Fruit fly (Drosophila melanogaster) whole organism, embryonic: ENCODE measurements around the gene Coq2.

Experiments
- Abd-B ChIP-seq: fragments of 200-800 bp; sonication (Bioruptor generic); optimal IDR thresholded peaks from 2 replicates; lab custom pipeline; 2018; ENCODE audit warnings: missing biosample characterization, mild to moderate bottlenecking, missing genetic modification characterization, moderate library complexity
- Awh ChIP-seq: fragments of 200-800 bp; sonication (Bioruptor generic); IDR thresholded peaks from 2 replicates; pipeline ENCODE4, ENCODE4 v1.3.6; 2022; ENCODE audit warnings: missing biosample characterization, missing genetic modification characterization
- CG1024 ChIP-seq: fragments of 200-800 bp; sonication (Bioruptor generic); IDR thresholded peaks from 2 replicates; pipeline ENCODE4 v1.3.6; 2022; ENCODE audit warnings: missing biosample characterization, missing genetic modification characterization
- CG10267 ChIP-seq: fragments of 200-800 bp; sonication (Bioruptor generic); optimal IDR thresholded peaks from 2 replicates; lab custom pipeline; 2018; ENCODE audit warnings: missing biosample characterization, mild to moderate bottlenecking, missing genetic modification characterization, moderate library complexity
- CG10543 ChIP-seq: fragments of 200-800 bp; sonication (Bioruptor generic); optimal IDR thresholded peaks from 3 replicates; lab custom pipeline; 2017; ENCODE audit warnings: missing biosample characterization, mild to moderate bottlenecking, missing genetic modification characterization, moderate library complexity
- CG1233 ChIP-seq: fragments of 200-800 bp; sonication (Bioruptor generic); optimal IDR thresholded peaks from 4 replicates; lab custom pipeline; 2018; ENCODE audit warnings: missing biosample characterization, mild to moderate bottlenecking, missing genetic modification characterization
- CG17912 ChIP-seq: fragments of 200-800 bp; sonication (Bioruptor generic); optimal IDR thresholded peaks from 2 replicates; lab custom pipeline; 2018; ENCODE audit warnings: missing biosample characterization, mild to moderate bottlenecking, missing genetic modification characterization
- CG1792 ChIP-seq: fragments of 200-800 bp; sonication (Bioruptor generic); optimal IDR thresholded peaks from 2 replicates; lab custom pipeline; 2016; ENCODE audit warnings: missing biosample characterization, missing genetic modification characterization
- CG2199 ChIP-seq: fragments of 200-800 bp; sonication (Bioruptor generic); IDR thresholded peaks from 3 replicates; pipeline ENCODE4 v1.3.6; 2022; ENCODE audit warnings: missing biosample characterization, missing genetic modification characterization
- CG2202 ChIP-seq: fragments of 200-800 bp; sonication (Bioruptor generic); optimal IDR thresholded peaks from 2 replicates; lab custom pipeline; 2018; ENCODE audit warnings: missing biosample characterization, mild to moderate bottlenecking, missing genetic modification characterization
- CG2712 ChIP-seq: fragments of 200-800 bp; optimal IDR thresholded peaks from 3 replicates; lab custom pipeline; 2019; ENCODE audit warnings: missing biosample characterization, mild to moderate bottlenecking, missing genetic modification characterization, moderate library complexity
- CG30020 ChIP-seq: fragments of 200-800 bp; optimal IDR thresholded peaks from 2 replicates; lab custom pipeline; 2019; ENCODE audit warnings: missing biosample characterization, mild to moderate bottlenecking, missing genetic modification characterization, moderate library complexity
- CG3065 ChIP-seq: fragments of 200-800 bp; sonication (Bioruptor generic); optimal IDR thresholded peaks from 2 replicates; lab custom pipeline; 2016; ENCODE audit warnings: missing biosample characterization, missing genetic modification characterization
- CG31224 ChIP-seq: fragments of 200-800 bp; sonication (Bioruptor generic); IDR thresholded peaks from 2 replicates; pipeline ENCODE4 v1.3.6; 2022; ENCODE audit warnings: missing biosample characterization, missing genetic modification characterization
- CG31441 ChIP-seq: fragments of 200-800 bp; sonication (Bioruptor generic); IDR thresholded peaks from 2 replicates; pipeline ENCODE4 v1.3.6; 2022; ENCODE audit warnings: missing biosample characterization, missing genetic modification characterization
- CG34376 ChIP-seq: fragments of 200-800 bp; sonication (Bioruptor generic); optimal IDR thresholded peaks from 2 replicates; lab custom pipeline; 2018; ENCODE audit warnings: missing biosample characterization, mild to moderate bottlenecking, missing genetic modification characterization
- CG4328 ChIP-seq: fragments of 200-800 bp; sonication (Bioruptor generic); optimal IDR thresholded peaks from 3 replicates; lab custom pipeline; 2017; ENCODE audit warnings: missing biosample characterization, missing genetic modification reagents, missing genetic modification characterization
- CG4360 ChIP-seq: fragments of 200-800 bp; sonication (Bioruptor generic); IDR thresholded peaks from 2 replicates; pipeline ENCODE4 v1.3.6; 2022; ENCODE audit warnings: missing biosample characterization, missing genetic modification characterization
- CG4404 ChIP-seq: fragments of 200-800 bp; sonication (Bioruptor generic); IDR thresholded peaks from 2 replicates; pipeline ENCODE4 v1.3.6; 2022; ENCODE audit warnings: missing biosample characterization, missing genetic modification characterization
- CG6683 ChIP-seq: fragments of 200-800 bp; sonication (Bioruptor generic); optimal IDR thresholded peaks from 2 replicates; lab custom pipeline; 2017; ENCODE audit warnings: missing biosample characterization, mild to moderate bottlenecking, missing genetic modification characterization, missing genetic modification reagents
- CG8290 ChIP-seq, 3 experiments: fragments of 200-800 bp; sonication (Bioruptor generic); optimal IDR thresholded peaks; 2 replicates each; lab custom pipeline; 2016 to 2019; ENCODE audit warnings: missing biosample characterization in 3 of 3, missing genetic modification characterization in 3 of 3, mild to moderate bottlenecking in 2 of 3, moderate library complexity in 1 of 3
- CHES-1-like ChIP-seq: fragments of 200-800 bp; sonication (Bioruptor generic); optimal IDR thresholded peaks from 2 replicates; lab custom pipeline; 2016; ENCODE audit warnings: missing biosample characterization, missing genetic modification characterization
- ERR ChIP-seq: fragments of 200-800 bp; sonication (Bioruptor generic); optimal IDR thresholded peaks from 2 replicates; lab custom pipeline; 2016; ENCODE audit warnings: missing biosample characterization, missing genetic modification characterization
- Fer1 ChIP-seq: fragments of 200-800 bp; sonication (Bioruptor generic); optimal IDR thresholded peaks from 2 replicates; lab custom pipeline; 2017; ENCODE audit warnings: missing biosample characterization, mild to moderate bottlenecking, missing genetic modification characterization
- GATAe ChIP-seq: fragments of 200-800 bp; sonication (Bioruptor generic); conservative IDR thresholded peaks from 2 replicates; pipeline ENCODE4 v1.3.6; 2022; ENCODE audit warnings: missing biosample characterization, missing genetic modification characterization
- HHEX ChIP-seq: fragments of 200-800 bp; sonication (Bioruptor generic); optimal IDR thresholded peaks from 3 replicates; lab custom pipeline; 2017; ENCODE audit warnings: missing biosample characterization, mild to moderate bottlenecking, missing genetic modification characterization, missing genetic modification reagents
- Hr39 ChIP-seq: fragments of >200 bp; optimal IDR thresholded peaks from 2 replicates; lab custom pipeline; 2017
- Hr78 ChIP-seq, 2 experiments: fragments of 200-800 bp in 1 of 2; fragments of >200 bp in 1 of 2; sonication (Bioruptor generic) in 1 of 2; optimal IDR thresholded peaks; 2 replicates each; lab custom pipeline; 2017 to 2019; ENCODE audit warnings: missing biosample characterization in 2 of 2, missing genetic modification characterization in 2 of 2, mild to moderate bottlenecking in 1 of 2, moderate library complexity in 1 of 2
- YL-1 ChIP-seq: fragments of 200-800 bp; sonication (Bioruptor generic); optimal IDR thresholded peaks from 3 replicates; lab custom pipeline; 2017; ENCODE audit warnings: missing biosample characterization, mild to moderate bottlenecking, missing genetic modification characterization
- bbx ChIP-seq: fragments of 200-800 bp; sonication (Bioruptor generic); IDR thresholded peaks from 2 replicates; pipeline ENCODE4 v1.3.6; 2022; ENCODE audit warnings: missing biosample characterization, missing genetic modification characterization; ENCODE audit not compliant: partially characterized antibody
- cato ChIP-seq: fragments of 200-800 bp; sonication (Bioruptor generic); optimal IDR thresholded peaks from 2 replicates; lab custom pipeline; 2016; ENCODE audit warnings: missing biosample characterization, missing genetic modification characterization, borderline replicate concordance
- cg ChIP-seq: fragments of 200-800 bp; sonication (Bioruptor generic); optimal IDR thresholded peaks from 3 replicates; lab custom pipeline; 2019; ENCODE audit warnings: missing biosample characterization, mild to moderate bottlenecking, missing genetic modification characterization, moderate library complexity
- chinmo ChIP-seq: fragments of 200-800 bp; sonication (Bioruptor generic); IDR thresholded peaks from 4 replicates; pipeline ENCODE4 v1.3.6; 2022; ENCODE audit warnings: missing biosample characterization, missing genetic modification characterization; ENCODE audit not compliant: partially characterized antibody
- chm ChIP-seq: fragments of 200-800 bp; sonication (Bioruptor generic); IDR thresholded peaks from 2 replicates; pipeline ENCODE4 v1.3.6; 2022; ENCODE audit warnings: missing biosample characterization, missing genetic modification characterization
- dysf ChIP-seq: fragments of 200-800 bp; sonication (Bioruptor generic); IDR thresholded peaks from 3 replicates; pipeline ENCODE4 v1.3.6; 2022; ENCODE audit warnings: missing biosample characterization, missing genetic modification characterization
- fd96Cb ChIP-seq: fragments of 200-800 bp; sonication (Bioruptor generic); optimal IDR thresholded peaks from 2 replicates; lab custom pipeline; 2018; ENCODE audit warnings: missing biosample characterization, mild to moderate bottlenecking, missing genetic modification characterization, moderate library complexity
- jigr1 ChIP-seq: fragments of 200-800 bp; sonication (Bioruptor generic); IDR thresholded peaks from 3 replicates; pipeline ENCODE4 v1.3.6; 2022; ENCODE audit warnings: missing biosample characterization, missing genetic modification characterization
- ken ChIP-seq: fragments of 200-800 bp; sonication (Bioruptor generic); IDR thresholded peaks from 3 replicates; pipeline ENCODE4 v1.3.6; 2022; ENCODE audit warnings: missing biosample characterization, missing genetic modification characterization
- lmd ChIP-seq: fragments of 200-800 bp; sonication (Bioruptor generic); IDR thresholded peaks from 2 replicates; pipeline ENCODE4 v1.3.6; 2022; ENCODE audit warnings: missing biosample characterization, missing genetic modification characterization
- odd ChIP-seq: fragments of 200-800 bp; sonication (Bioruptor generic); optimal IDR thresholded peaks from 2 replicates; lab custom pipeline; 2017; ENCODE audit warnings: missing biosample characterization, mild to moderate bottlenecking, missing genetic modification characterization
- pfk ChIP-seq: fragments of 200-800 bp; sonication (Bioruptor generic); optimal IDR thresholded peaks from 2 replicates; lab custom pipeline; 2018; ENCODE audit warnings: missing biosample characterization, mild to moderate bottlenecking, missing genetic modification characterization, moderate library complexity
- repo ChIP-seq: fragments of 200-800 bp; sonication (Bioruptor generic); optimal IDR thresholded peaks from 2 replicates; lab custom pipeline; 2016; ENCODE audit warnings: missing biosample characterization, missing genetic modification characterization
- salm ChIP-seq: fragments of 200-800 bp; sonication (Bioruptor generic); optimal IDR thresholded peaks from 2 replicates; lab custom pipeline; 2018; ENCODE audit warnings: missing biosample characterization, mild to moderate bottlenecking, missing genetic modification characterization
- sens ChIP-seq: fragments of 200-800 bp; sonication (Bioruptor generic); peaks from one replicate; lab custom pipeline; 2016; ENCODE audit warnings: missing biosample characterization, missing genetic modification characterization
- slou ChIP-seq: fragments of 200-800 bp; sonication (Bioruptor generic); optimal IDR thresholded peaks from 3 replicates; lab custom pipeline; 2016; ENCODE audit warnings: missing biosample characterization, missing genetic modification characterization
- stwl ChIP-seq: fragments of 200-800 bp; sonication (Bioruptor generic); optimal IDR thresholded peaks from 3 replicates; lab custom pipeline; 2018; ENCODE audit warnings: missing biosample characterization, mild to moderate bottlenecking, missing genetic modification characterization, moderate library complexity
- tgo ChIP-seq: fragments of 200-800 bp; sonication (Bioruptor generic); IDR thresholded peaks from 3 replicates; pipeline ENCODE4 v1.3.6; 2022; ENCODE audit warnings: missing biosample characterization, missing genetic modification characterization
- tio ChIP-seq: fragments of 200-800 bp; sonication (Bioruptor generic); optimal IDR thresholded peaks from 2 replicates; lab custom pipeline; 2017; ENCODE audit warnings: missing biosample characterization, missing genetic modification characterization, inconsistent platforms
- tna ChIP-seq: fragments of 200-800 bp; sonication (Bioruptor generic); IDR thresholded peaks from 2 replicates; pipeline ENCODE4 v1.3.6; 2022; ENCODE audit warnings: missing biosample characterization, missing genetic modification characterization; ENCODE audit not compliant: partially characterized antibody
- ttk ChIP-seq: fragments of 200-800 bp; sonication (Bioruptor generic); IDR thresholded peaks from 2 replicates; pipeline ENCODE4 v2.1.2; 2022; ENCODE audit warnings: missing biosample characterization, missing genetic modification characterization

The Coq2 gene

dm6 chr3R:8353994-8354393 lies 37.7 kb upstream of the Coq2 start:
- TF ChIP-seq CG8290 (GFP tag; optimal IDR thresholded peaks at IDR 0.05; lab: Kevin White, UChicago) (no peak), CG8290 (tag; optimal IDR thresholded peaks at IDR 0.05; lab: Kevin White, UChicago) (peak in 1 of 2 experiments; percentile 34), Abd-B (no peak), CG17912 (GFP tag; lab: Kevin White, UChicago) (no peak), bbx (GFP tag; lab: Robert Waterston, UW) (no peak), CG2712 (no peak), CG3065 (GFP tag; lab: Kevin White, UChicago) (no peak), ttk (GFP tag; lab: Robert Waterston, UW) (no peak), cg (GFP tag; lab: Kevin White, UChicago) (peak; percentile 3), repo (GFP tag; lab: Kevin White, UChicago) (no peak), Hr39 (lab: Kevin White, UChicago) (no peak), Hr78 (GFP tag; optimal IDR thresholded peaks at IDR 0.05; lab: Kevin White, UChicago) (peak in 1 of 2 experiments; percentile 31), chm (GFP tag; lab: Robert Waterston, UW) (0 out of 2 replicates have a peak, but pooled peaks have one; percentile 10), stwl (tag; lab: Kevin White, UChicago) (no peak), CG2202 (tag; lab: Kevin White, UChicago) (no peak), CG30020 (tag; lab: Kevin White, UChicago) (no peak), CG6683 (no peak), chinmo (GFP tag; lab: Robert Waterston, UW) (peak; percentile 52; the same call in 1 of the 4 replicates), lmd (no peak), fd96Cb (tag; lab: Kevin White, UChicago) (no peak), tna (no peak), dysf (GFP tag; lab: Robert Waterston, UW) (no peak), CG4404 (GFP tag; lab: Robert Waterston, UW) (no peak), slou (GFP tag; lab: Kevin White, UChicago) (no peak), HHEX (GFP tag; lab: Kevin White, UChicago) (no peak), salm (no peak), jigr1 (GFP tag; lab: Robert Waterston, UW) (no peak), ERR (GFP tag; lab: Kevin White, UChicago) (no peak), tio (GFP tag; lab: Kevin White, UChicago) (no peak), Awh (no peak), CG34376 (GFP tag; lab: Kevin White, UChicago) (peak; percentile 22), CG2199 (0 out of 3 replicates have a peak, but pooled peaks have one; percentile 6), CG31224 (GFP tag; lab: Robert Waterston, UW) (no peak), pfk (GFP tag; lab: Kevin White, UChicago) (no peak)
- TF ChIP-seq, all 482 proteins: peak for 7

dm6 chr3R:8352961-8353728 lies 36.8 kb upstream of the Coq2 start:
- TF ChIP-seq CG4328 (GFP tag; lab: Kevin White, UChicago) (no peak), Fer1 (GFP tag; lab: Kevin White, UChicago) (no peak), CG1233 (GFP tag; lab: Kevin White, UChicago) (peak; percentile 6), Hr78 (GFP tag; optimal IDR thresholded peaks at IDR 0.05; lab: Kevin White, UChicago) (no peak), CG10543 (GFP tag; lab: Kevin White, UChicago) (peak; percentile 43), dysf (GFP tag; lab: Robert Waterston, UW) (no peak), cato (GFP tag; lab: Kevin White, UChicago) (no peak), YL-1 (GFP tag; lab: Kevin White, UChicago) (peak; percentile 3), CG10267 (tag; lab: Kevin White, UChicago) (no peak), CG31441 (GFP tag; lab: Robert Waterston, UW) (no peak), sens (GFP tag; lab: Kevin White, UChicago) (peak; percentile 41), CG1792 (GFP tag; lab: Kevin White, UChicago) (no peak), CG1024 (GFP tag; lab: Robert Waterston, UW) (peak; percentile 27; the same call in 1 of the 2 replicates), GATAe (GFP tag; lab: Robert Waterston, UW) (no peak), ken (GFP tag; lab: Robert Waterston, UW) (no peak), CHES-1-like (no peak), odd (GFP tag; lab: Kevin White, UChicago) (no peak), CG4360 (GFP tag; lab: Robert Waterston, UW) (0 out of 2 replicates have a peak, but pooled peaks have one; percentile 17), tgo (no peak)
